Fruit fly (Drosophila melanogaster) whole organism, embryonic: ENCODE data around the gene GstO2.

ENCODE experiments used
- B-H1 ChIP-seq: fragments of 200-800 bp; sonication (Bioruptor generic); IDR thresholded peaks from 3 replicates; pipeline ENCODE4 v1.3.6; 2022; ENCODE audit warnings: missing biosample characterization, missing genetic modification characterization
- CG10979 ChIP-seq: fragments of 200-800 bp; sonication (Bioruptor generic); optimal IDR thresholded peaks from 2 replicates; lab custom pipeline; 2018; ENCODE audit warnings: missing biosample characterization, mild to moderate bottlenecking, missing genetic modification characterization, moderate library complexity
- CG11398 ChIP-seq: fragments of 200-800 bp; sonication (Bioruptor generic); optimal IDR thresholded peaks from 2 replicates; lab custom pipeline; 2016; ENCODE audit warnings: missing biosample characterization, missing genetic modification characterization
- CG15479 ChIP-seq: fragments of 200-800 bp; sonication (Bioruptor generic); optimal IDR thresholded peaks from 3 replicates; lab custom pipeline; 2019; ENCODE audit warnings: missing biosample characterization, mild to moderate bottlenecking, missing genetic modification characterization, moderate library complexity
- CG15514 ChIP-seq: fragments of 200-800 bp; sonication (Bioruptor generic); optimal IDR thresholded peaks from 3 replicates; lab custom pipeline; 2017; ENCODE audit warnings: missing biosample characterization, missing genetic modification characterization, mild to moderate bottlenecking, moderate library complexity, missing genetic modification reagents
- CG17186 ChIP-seq: fragments of 200-800 bp; sonication (Bioruptor generic); optimal IDR thresholded peaks from 3 replicates; lab custom pipeline; 2017; ENCODE audit warnings: missing biosample characterization, missing genetic modification reagents, missing genetic modification characterization
- CG18599 ChIP-seq: fragments of 200-800 bp; sonication (Bioruptor generic); optimal IDR thresholded peaks from 3 replicates; lab custom pipeline; 2017; ENCODE audit warnings: missing biosample characterization, missing genetic modification characterization, mild to moderate bottlenecking, moderate library complexity, missing genetic modification reagents
- CG2116 ChIP-seq: fragments of 200-800 bp; sonication (Bioruptor generic); optimal IDR thresholded peaks from 3 replicates; lab custom pipeline; 2018; ENCODE audit warnings: missing biosample characterization, mild to moderate bottlenecking, missing genetic modification characterization
- CG3407 ChIP-seq: fragments of 200-800 bp; sonication (Bioruptor generic); optimal IDR thresholded peaks from 2 replicates; lab custom pipeline; 2018; ENCODE audit warnings: missing biosample characterization, mild to moderate bottlenecking, missing genetic modification characterization
- CG34376 ChIP-seq: fragments of 200-800 bp; sonication (Bioruptor generic); optimal IDR thresholded peaks from 2 replicates; lab custom pipeline; 2018; ENCODE audit warnings: missing biosample characterization, mild to moderate bottlenecking, missing genetic modification characterization
- CG4820 ChIP-seq: fragments of 200-800 bp; sonication (Bioruptor generic); optimal IDR thresholded peaks from 3 replicates; lab custom pipeline; 2016; ENCODE audit warnings: missing biosample characterization, missing genetic modification characterization
- CG6765 ChIP-seq: fragments of 200-800 bp; sonication (Bioruptor generic); optimal IDR thresholded peaks from 3 replicates; lab custom pipeline; 2017; ENCODE audit warnings: missing biosample characterization, mild to moderate bottlenecking, missing genetic modification characterization
- CG9797 ChIP-seq: fragments of 200-800 bp; sonication (Bioruptor generic); optimal IDR thresholded peaks from 3 replicates; lab custom pipeline; 2018; ENCODE audit warnings: missing biosample characterization, mild to moderate bottlenecking, missing genetic modification characterization
- Deaf1 ChIP-seq: fragments of 200-800 bp; optimal IDR thresholded peaks from 3 replicates; lab custom pipeline; 2019; ENCODE audit warnings: missing biosample characterization, mild to moderate bottlenecking, missing genetic modification characterization, moderate library complexity
- Dip2 ChIP-seq: fragments of 200-800 bp; sonication (Bioruptor generic); IDR thresholded peaks from 2 replicates; pipeline ENCODE4 v1.3.6; 2022; ENCODE audit warnings: missing biosample characterization, missing genetic modification characterization
- Ets97D ChIP-seq: fragments of 200-800 bp; sonication (Bioruptor generic); optimal IDR thresholded peaks from 3 replicates; lab custom pipeline; 2016; ENCODE audit warnings: missing biosample characterization, missing genetic modification characterization
- Hand ChIP-seq: fragments of 200-800 bp; sonication (Bioruptor generic); optimal IDR thresholded peaks from 2 replicates; lab custom pipeline; 2017; ENCODE audit warnings: mild to moderate bottlenecking, missing biosample characterization, missing genetic modification reagents, missing genetic modification characterization
- HmgD ChIP-seq: fragments of 200-800 bp; sonication (Bioruptor generic); optimal IDR thresholded peaks from 3 replicates; lab custom pipeline; 2016; ENCODE audit warnings: missing biosample characterization, missing genetic modification characterization
- Hr78 ChIP-seq, 2 experiments: fragments of 200-800 bp in 1 of 2; fragments of >200 bp in 1 of 2; sonication (Bioruptor generic) in 1 of 2; optimal IDR thresholded peaks; 2 replicates each; lab custom pipeline; 2017 to 2019; ENCODE audit warnings: missing biosample characterization in 2 of 2, missing genetic modification characterization in 2 of 2, mild to moderate bottlenecking in 1 of 2, moderate library complexity in 1 of 2
- Lim3 ChIP-seq: fragments of 200-800 bp; sonication (Bioruptor generic); IDR thresholded peaks from 2 replicates; pipeline ENCODE4 v1.3.6; 2022; ENCODE audit warnings: missing biosample characterization, missing genetic modification characterization
- MESR4 ChIP-seq: fragments of 200-800 bp; sonication (Bioruptor generic); optimal IDR thresholded peaks from 2 replicates; lab custom pipeline; 2018; ENCODE audit warnings: missing biosample characterization, mild to moderate bottlenecking, missing genetic modification characterization, moderate library complexity
- MTF-1 ChIP-seq: fragments of 200-800 bp; sonication (Bioruptor generic); optimal IDR thresholded peaks from 2 replicates; lab custom pipeline; 2018; ENCODE audit warnings: missing biosample characterization, mild to moderate bottlenecking, missing genetic modification characterization, borderline replicate concordance
- Mes4 ChIP-seq: fragments of 200-800 bp; sonication (Bioruptor generic); optimal IDR thresholded peaks from 2 replicates; lab custom pipeline; 2016; ENCODE audit warnings: missing biosample characterization, missing genetic modification characterization
- Optix ChIP-seq: fragments of 200-800 bp; sonication (Bioruptor generic); IDR thresholded peaks from 3 replicates; pipeline ENCODE4 v1.3.6; 2022; ENCODE audit warnings: missing biosample characterization, missing genetic modification characterization
- Rfx ChIP-seq: fragments of 200-800 bp; sonication (Bioruptor generic); IDR thresholded peaks from 2 replicates; pipeline ENCODE4 v1.3.6; 2022; ENCODE audit warnings: missing biosample characterization, missing genetic modification characterization
- Stat92E ChIP-seq, 3 experiments: fragments of >200 bp in 2 of 3; fragments of 200-800 bp in 1 of 3; sonication (Bioruptor generic) in 1 of 3; optimal IDR thresholded peaks; 2 replicates each; lab custom pipeline; 2017 to 2019; ENCODE audit warnings: missing biosample characterization in 3 of 3, missing genetic modification characterization in 3 of 3, mild to moderate bottlenecking in 1 of 3, moderate library complexity in 1 of 3
- Xbp1 ChIP-seq: fragments of 200-800 bp; sonication (Bioruptor generic); optimal IDR thresholded peaks from 3 replicates; lab custom pipeline; 2016; ENCODE audit warnings: missing biosample characterization, mild to moderate bottlenecking, missing genetic modification characterization
- abd-A ChIP-seq: fragments of 200-800 bp; sonication (Bioruptor generic); optimal IDR thresholded peaks from 3 replicates; lab custom pipeline; 2019; ENCODE audit warnings: missing biosample characterization, mild to moderate bottlenecking, missing genetic modification characterization, moderate library complexity
- al ChIP-seq: fragments of 200-800 bp; sonication (Bioruptor generic); IDR thresholded peaks from 2 replicates; pipeline ENCODE4 v1.3.6; 2022; ENCODE audit warnings: missing biosample characterization, missing genetic modification characterization
- bcd ChIP-seq: fragments of 200-800 bp; sonication (Bioruptor generic); optimal IDR thresholded peaks from 2 replicates; lab custom pipeline; 2017; ENCODE audit warnings: missing biosample characterization, mild to moderate bottlenecking, missing genetic modification characterization
- cad ChIP-seq: fragments of >200 bp; optimal IDR thresholded peaks from 2 replicates; lab custom pipeline; 2017; ENCODE audit warnings: missing biosample characterization, missing genetic modification characterization
- chif ChIP-seq, 2 experiments: fragments of 200-800 bp; sonication (Bioruptor generic); optimal IDR thresholded peaks; 3 replicates each; lab custom pipeline; 2016; ENCODE audit warnings: missing biosample characterization in 2 of 2, missing genetic modification characterization in 2 of 2
- chn ChIP-seq: fragments of 200-800 bp; sonication (Bioruptor generic); optimal IDR thresholded peaks from 2 replicates; lab custom pipeline; 2016; ENCODE audit warnings: missing biosample characterization, missing genetic modification characterization
- crc ChIP-seq: fragments of 200-800 bp; sonication (Bioruptor generic); optimal IDR thresholded peaks from 2 replicates; lab custom pipeline; 2016; ENCODE audit warnings: missing biosample characterization, missing genetic modification characterization
- crol ChIP-seq: fragments of 200-800 bp; sonication (Bioruptor generic); IDR thresholded peaks from 2 replicates; pipeline ENCODE4 v1.3.6; 2022; ENCODE audit warnings: missing biosample characterization, missing genetic modification characterization
- da ChIP-seq: fragments of 200-800 bp; sonication (Bioruptor generic); optimal IDR thresholded peaks from 2 replicates; lab custom pipeline; 2016; ENCODE audit warnings: missing biosample characterization, missing genetic modification characterization
- gfzf ChIP-seq: fragments of 200-800 bp; sonication (Bioruptor generic); optimal IDR thresholded peaks from 2 replicates; lab custom pipeline; 2016; ENCODE audit warnings: missing biosample characterization, mild to moderate bottlenecking, missing genetic modification characterization, moderate library complexity
- gt ChIP-seq: fragments of 200-800 bp; sonication (Bioruptor generic); IDR thresholded peaks from 2 replicates; pipeline ENCODE4 v1.3.6; 2022; ENCODE audit warnings: missing biosample characterization, missing genetic modification characterization
- lbe ChIP-seq: fragments of 200-800 bp; sonication (Bioruptor generic); optimal IDR thresholded peaks from 2 replicates; lab custom pipeline; 2016; ENCODE audit warnings: missing biosample characterization, mild to moderate bottlenecking, missing genetic modification characterization
- mam ChIP-seq: fragments of 200-800 bp; sonication (Bioruptor generic); optimal IDR thresholded peaks from 3 replicates; lab custom pipeline; 2016; ENCODE audit warnings: missing biosample characterization, missing genetic modification characterization
- mirr ChIP-seq: fragments of 200-800 bp; sonication (Bioruptor generic); optimal IDR thresholded peaks from 3 replicates; lab custom pipeline; 2018; ENCODE audit warnings: missing biosample characterization, mild to moderate bottlenecking, missing genetic modification characterization
- odd ChIP-seq: fragments of 200-800 bp; sonication (Bioruptor generic); optimal IDR thresholded peaks from 2 replicates; lab custom pipeline; 2017; ENCODE audit warnings: missing biosample characterization, mild to moderate bottlenecking, missing genetic modification characterization
- otp ChIP-seq: fragments of 200-800 bp; sonication (Bioruptor generic); IDR thresholded peaks from 3 replicates; pipeline ENCODE4, ENCODE4 v1.3.6; 2022; ENCODE audit warnings: missing biosample characterization, missing genetic modification characterization
- phol ChIP-seq: fragments of 200-800 bp; sonication (Bioruptor generic); optimal IDR thresholded peaks from 3 replicates; lab custom pipeline; 2018; ENCODE audit warnings: missing biosample characterization, mild to moderate bottlenecking, missing genetic modification characterization, moderate library complexity
- pzg ChIP-seq: fragments of 200-800 bp; sonication (Bioruptor generic); optimal IDR thresholded peaks from 3 replicates; lab custom pipeline; 2018; ENCODE audit warnings: missing biosample characterization, mild to moderate bottlenecking, missing genetic modification characterization, moderate library complexity
- rib ChIP-seq: fragments of 200-800 bp; sonication (Bioruptor generic); IDR thresholded peaks from 2 replicates; pipeline ENCODE4 v1.3.6; 2022; ENCODE audit warnings: missing biosample characterization, missing genetic modification characterization
- ro ChIP-seq: fragments of 200-800 bp; sonication (Bioruptor generic); IDR thresholded peaks from 2 replicates; pipeline ENCODE4 v1.3.6; 2022; ENCODE audit warnings: missing biosample characterization, missing genetic modification characterization
- sim ChIP-seq: fragments of 200-800 bp; sonication (Bioruptor generic); IDR thresholded peaks from 2 replicates; pipeline ENCODE4 v1.3.6; 2022; ENCODE audit warnings: missing biosample characterization, missing genetic modification characterization
- sob ChIP-seq: fragments of 200-800 bp; sonication (Bioruptor generic); IDR thresholded peaks from 2 replicates; pipeline ENCODE4 v1.3.6; 2022; ENCODE audit warnings: missing biosample characterization, missing genetic modification characterization
- zfh2 ChIP-seq: fragments of 200-800 bp; sonication (Bioruptor generic); optimal IDR thresholded peaks from 2 replicates; lab custom pipeline; 2016; ENCODE audit warnings: missing biosample characterization, missing genetic modification characterization

Gene GstO2

DNA sequence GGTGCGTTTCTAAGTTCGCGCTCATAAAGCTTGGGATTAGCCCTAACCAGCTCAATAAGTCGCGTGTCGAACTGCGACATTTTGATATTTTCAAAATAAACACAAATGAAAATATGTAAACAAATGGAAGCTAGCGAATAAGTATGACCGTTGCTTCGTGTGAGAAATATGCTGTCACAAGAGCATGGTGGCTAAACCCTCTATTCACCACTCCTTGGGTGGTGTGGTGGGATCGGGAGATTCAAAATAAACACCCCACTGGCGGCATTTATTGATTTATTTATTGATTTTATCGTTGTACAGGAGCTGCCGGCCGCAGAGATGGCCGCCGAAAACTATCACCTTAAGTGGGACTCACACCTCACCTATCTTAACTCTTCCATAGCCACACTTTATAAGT is 8.5 kb downstream of the GstO2 start, which contains the start of gene CG6683 (continued):
- TF ChIP-seq CG17186 (GFP tag; lab: Kevin White, UChicago), result peak; percentile 15
- TF ChIP-seq rib (GFP tag; lab: Robert Waterston, UW), result no peak
- no peak for TF ChIP-seq CG3407 (GFP tag; lab: Kevin White, UChicago)
- no peak for TF ChIP-seq Hr78 (GFP tag; optimal IDR thresholded peaks at IDR 0.05; lab: Kevin White, UChicago)
- TF ChIP-seq MTF-1, result peak; percentile 10
- TF ChIP-seq chn (GFP tag; lab: Kevin White, UChicago), result peak; percentile 7
- peak in 1 of 3 experiments; percentile 11 for TF ChIP-seq Stat92E (GFP tag; optimal IDR thresholded peaks at IDR 0.05; lab: Kevin White, UChicago)
- TF ChIP-seq gfzf (GFP tag; lab: Kevin White, UChicago), result peak; percentile 76
- TF ChIP-seq odd, result peak; percentile 12
- TF ChIP-seq CG15514 (GFP tag; lab: Kevin White, UChicago), result peak; percentile 23
- TF ChIP-seq MESR4 (GFP tag; lab: Kevin White, UChicago), result peak; percentile 49
- TF ChIP-seq crc (GFP tag; lab: Kevin White, UChicago), result no peak
- no peak for TF ChIP-seq zfh2 (GFP tag; lab: Kevin White, UChicago)
- peak; percentile 39 for TF ChIP-seq phol (tag; lab: Kevin White, UChicago)
- no peak for TF ChIP-seq B-H1 (GFP tag; lab: Robert Waterston, UW)
- TF ChIP-seq CG2116 (GFP tag; lab: Kevin White, UChicago), result peak; percentile 21
- peak; percentile 17 for TF ChIP-seq CG6765
- TF ChIP-seq Lim3 (GFP tag; lab: Robert Waterston, UW), result no peak
- TF ChIP-seq CG9797 (GFP tag; lab: Kevin White, UChicago), result peak; percentile 66
- no peak for TF ChIP-seq mam (GFP tag; lab: Kevin White, UChicago)
- no peak for TF ChIP-seq Ets97D (GFP tag; lab: Kevin White, UChicago)
- TF ChIP-seq lbe (GFP tag; lab: Kevin White, UChicago), result no peak
- TF ChIP-seq, all 482 proteins: peak for 34

DNA sequence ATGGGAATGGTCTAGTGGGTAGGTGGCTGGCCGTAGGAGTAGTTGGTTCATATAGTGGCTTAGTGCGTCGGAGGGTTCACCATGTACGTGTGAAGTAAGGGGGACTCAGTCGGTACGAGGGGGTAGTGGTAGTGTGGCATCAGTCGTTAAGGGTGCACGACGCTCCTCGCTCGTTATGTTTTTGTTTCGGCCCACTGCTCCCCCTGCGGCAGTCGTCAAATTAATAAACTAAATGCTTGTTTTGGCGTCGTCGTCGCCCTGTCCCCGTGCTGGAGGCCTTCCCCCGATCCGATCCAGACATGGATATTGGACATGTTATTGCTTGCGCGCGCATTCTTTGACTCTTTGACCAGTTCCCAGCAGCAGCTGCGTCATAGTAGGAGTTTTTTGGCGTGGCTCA is 10.0 kb downstream of the GstO2 start:
- 0 out of 2 replicates have a peak, but pooled peaks have one; percentile 12 for TF ChIP-seq sim (GFP tag; lab: Robert Waterston, UW)
- peak; percentile 6; the same call in 1 of the 2 replicates for TF ChIP-seq Rfx (GFP tag; lab: Robert Waterston, UW)
- peak; percentile 86 for TF ChIP-seq crol (GFP tag; lab: Robert Waterston, UW)
- TF ChIP-seq Xbp1, result no peak
- no peak for TF ChIP-seq da (GFP tag; lab: Kevin White, UChicago)
- TF ChIP-seq pzg (GFP tag; lab: Kevin White, UChicago), result peak; percentile 7
- no peak for TF ChIP-seq Mes4 (GFP tag; lab: Kevin White, UChicago)
- TF ChIP-seq cad (GFP tag; lab: Kevin White, UChicago), result no peak
- TF ChIP-seq CG4820 (GFP tag; lab: Kevin White, UChicago), result no peak
- no peak for TF ChIP-seq Dip2 (GFP tag; lab: Robert Waterston, UW)
- no peak for TF ChIP-seq gt (GFP tag; lab: Robert Waterston, UW)
- no peak for TF ChIP-seq al (GFP tag; lab: Robert Waterston, UW)
- TF ChIP-seq otp (GFP tag; lab: Robert Waterston, UW), result no peak
- TF ChIP-seq CG15479 (GFP tag; lab: Kevin White, UChicago), result no peak
- TF ChIP-seq mirr (GFP tag; lab: Kevin White, UChicago), result no peak
- no peak for TF ChIP-seq sob
- TF ChIP-seq Deaf1 (tag; lab: Kevin White, UChicago), result peak; percentile 54
- no peak for TF ChIP-seq CG10979 (tag; lab: Kevin White, UChicago)
- TF ChIP-seq bcd, result no peak
- peak; percentile 41 for TF ChIP-seq CG18599 (GFP tag; lab: Kevin White, UChicago)
- no peak for TF ChIP-seq CG34376 (GFP tag; lab: Kevin White, UChicago)
- TF ChIP-seq CG11398 (GFP tag; lab: Kevin White, UChicago), result no peak
- TF ChIP-seq abd-A, result peak; percentile 74
- TF ChIP-seq phol (tag; lab: Kevin White, UChicago), result no peak
- TF ChIP-seq ro, result no peak
- no peak for TF ChIP-seq Hand
- TF ChIP-seq Optix (GFP tag; lab: Robert Waterston, UW), result no peak
- TF ChIP-seq chif (GFP tag; optimal IDR thresholded peaks at IDR 0.05; lab: Kevin White, UChicago), result no peak
- TF ChIP-seq HmgD (GFP tag; lab: Kevin White, UChicago), result no peak
